Fruit fly (Drosophila melanogaster): Measurements from ENCODE around the gene CG7044.

Gene CG7044

dm6 chr3R:21101453-21102214 is at the start of gene CG7044, which contains the start of gene Tbc1d22:
TSS of gene CG7044 (minus strand) at chr3R:21101718.
TSS of gene Tbc1d22 (plus strand) at chr3R:21102199.
- TF ChIP-seq fd59A (GFP tag; optimal IDR thresholded peaks at IDR 0.05) (peak; percentile 5), ss (GFP tag; optimal IDR thresholded peaks at IDR 0.05) (no peak), CG6276 (GFP tag; optimal IDR thresholded peaks at IDR 0.05) (no peak), acj6 (GFP tag; optimal IDR thresholded peaks at IDR 0.05) (peak; percentile 47), Eip75B (GFP tag; optimal IDR thresholded peaks at IDR 0.05) (no peak), CG10669 (GFP tag; optimal IDR thresholded peaks at IDR 0.05) (no peak), Eip78C (GFP tag) (peak; percentile 33), CG11902 (GFP tag; optimal IDR thresholded peaks at IDR 0.05) (peak; percentile 39), esn (GFP tag; optimal IDR thresholded peaks at IDR 0.05) (peak; percentile 64), fkh (GFP tag; optimal IDR thresholded peaks at IDR 0.05) (peak; percentile 55), lz (GFP tag; optimal IDR thresholded peaks at IDR 0.05) (peak; percentile 65), CG9139 (GFP tag; optimal IDR thresholded peaks at IDR 0.05) (no peak), Hr39 (GFP tag; optimal IDR thresholded peaks at IDR 0.05) (peak; percentile 70), Sox102F (GFP tag; optimal IDR thresholded peaks at IDR 0.05) (no peak), Sox15 (GFP tag; optimal IDR thresholded peaks at IDR 0.05) (peak; percentile 62), CG6163 (GFP tag; IDR thresholded peaks at IDR 0.05) (no peak), cyc (GFP tag; optimal IDR thresholded peaks at IDR 0.05) (peak; percentile 50), CG7368 (GFP tag; optimal IDR thresholded peaks at IDR 0.05) (no peak), CG8319 (GFP tag; optimal IDR thresholded peaks at IDR 0.05) (peak; percentile 37), topi (GFP tag; optimal IDR thresholded peaks at IDR 0.05) (peak; percentile 41), CG3032 (tag; optimal IDR thresholded peaks at IDR 0.05) (peak; percentile 60), CG6792 (GFP tag; optimal IDR thresholded peaks at IDR 0.05) (peak; percentile 34), salr (GFP tag; optimal IDR thresholded peaks at IDR 0.05) (no peak), pdm3 (GFP tag; optimal IDR thresholded peaks at IDR 0.05) (no peak), Met (GFP tag; optimal IDR thresholded peaks at IDR 0.05) (no peak), spab (GFP tag; optimal IDR thresholded peaks at IDR 0.05) (no peak), svp (GFP tag) (peak; percentile 89), CG1621 (tag; optimal IDR thresholded peaks at IDR 0.05) (no peak), net (GFP tag; optimal IDR thresholded peaks at IDR 0.05) (no peak), CG32006 (GFP tag; optimal IDR thresholded peaks at IDR 0.05) (no peak), dac (GFP tag; optimal IDR thresholded peaks at IDR 0.05) (no peak), CG10631 (GFP tag; optimal IDR thresholded peaks at IDR 0.05) (no peak), Blimp-1 (GFP tag; optimal IDR thresholded peaks at IDR 0.05) (peak; percentile 0), Hr38 (GFP tag; optimal IDR thresholded peaks at IDR 0.05) (no peak), CG15336 (GFP tag; IDR thresholded peaks at IDR 0.05) (no peak), CG8119 (GFP tag; IDR thresholded peaks at IDR 0.05) (no peak), CG31627 (GFP tag; optimal IDR thresholded peaks at IDR 0.05) (peak; percentile 68), Eip93F (GFP tag; optimal IDR thresholded peaks at IDR 0.05) (peak; percentile 35), Smox (GFP tag; optimal IDR thresholded peaks at IDR 0.05) (no peak), Sox14 (GFP tag; optimal IDR thresholded peaks at IDR 0.05) (peak; percentile 35), CG3919 (GFP tag; optimal IDR thresholded peaks at IDR 0.05) (no peak), CG8632 (GFP tag; optimal IDR thresholded peaks at IDR 0.05) (no peak), dsx (GFP tag; optimal IDR thresholded peaks at IDR 0.05; ENCODE audit: poor library complexity, severe bottlenecking) (no peak), CG11294 (GFP tag; IDR thresholded peaks at IDR 0.05) (no peak; the same call in 1 of the 2 replicates)

All from whole organism, prepupa.